Worm (Caenorhabditis elegans): ENCODE results near the gene Y57G11B.3.

DNA sequence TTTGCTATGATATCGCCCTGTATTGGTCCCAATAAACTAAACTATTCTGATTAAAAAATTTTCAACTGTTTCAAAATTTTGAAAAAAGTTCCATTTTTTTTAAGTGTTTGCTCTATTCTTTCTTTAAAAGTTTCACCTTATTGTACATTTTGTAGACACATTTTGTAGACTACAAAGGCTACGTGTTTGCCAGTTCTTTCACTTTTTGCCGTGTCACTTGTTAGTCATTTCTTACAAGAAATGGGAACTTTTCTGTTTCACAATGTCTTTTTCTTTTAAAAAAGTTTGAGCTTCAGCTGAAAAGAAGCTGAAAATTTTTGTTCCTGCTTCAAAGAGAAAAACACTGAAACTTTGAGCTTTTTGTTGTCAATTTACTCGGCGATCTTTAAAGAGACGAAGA, 42.9 kb upstream of the Y57G11B.3 start:
- TF ChIP-seq lin-39 (tag; optimal IDR thresholded peaks at IDR 0.05), result no peak
- no peak for TF ChIP-seq snpc-4 (tag; optimal IDR thresholded peaks at IDR 0.05)
- TF ChIP-seq mdt-29 (GFP tag; IDR thresholded peaks at IDR 0.05), result no peak
- no peak for TF ChIP-seq dmd-9 (GFP tag; IDR thresholded peaks at IDR 0.05)
- TF ChIP-seq unc-62 (GFP tag; optimal IDR thresholded peaks at IDR 0.05 in 1 of 2), result no peak
- TF ChIP-seq unc-62 (tag; optimal IDR thresholded peaks at IDR 0.05), result no peak
- no peak for TF ChIP-seq nhr-77 (tag; optimal IDR thresholded peaks at IDR 0.05)
- TF ChIP-seq skn-1 (tag; optimal IDR thresholded peaks at IDR 0.05), result no peak

Measured in whole organism, L4 larva.